Worm (Caenorhabditis elegans) whole organism, L2 larva: ENCODE results near the gene lact-4.

Experiments
- C34F6.9 ChIP-seq: fragments of 150-350 bp; optimal IDR thresholded peaks from 2 replicates; lab custom pipeline; 2014; ENCODE audit warnings: missing biosample characterization, missing genetic modification characterization
- F13H6.1 ChIP-seq: sonication (generic microtip); optimal IDR thresholded peaks from 2 replicates; lab custom pipeline; 2016; ENCODE audit warnings: missing genetic modification characterization, missing compliant biosample characterization
- R02D3.7 ChIP-seq: fragments of 150-350 bp; optimal IDR thresholded peaks from 2 replicates; lab custom pipeline; 2014; ENCODE audit warnings: missing biosample characterization, missing genetic modification characterization
- Y55F3AM.14 ChIP-seq: fragments of 200-800 bp; sonication (Bioruptor generic); optimal IDR thresholded peaks from 2 replicates; lab custom pipeline; 2018; ENCODE audit warnings: mild to moderate bottlenecking, missing genetic modification characterization, missing compliant biosample characterization
- alr-1 ChIP-seq: fragments of 150-350 bp; optimal IDR thresholded peaks from 2 replicates; lab custom pipeline; 2014; ENCODE audit warnings: missing biosample characterization, missing genetic modification characterization
- aly-2 ChIP-seq: fragments of 150-350 bp; optimal IDR thresholded peaks from 2 replicates; lab custom pipeline; 2014; ENCODE audit warnings: missing biosample characterization, missing genetic modification characterization
- ama-1 ChIP-seq: fragments of 150-350 bp; optimal IDR thresholded peaks from 2 replicates; lab custom pipeline; 2018; ENCODE audit warnings: inconsistent platforms
- blmp-1 ChIP-seq: sonication (generic microtip); optimal IDR thresholded peaks from 2 replicates; lab custom pipeline; 2017; ENCODE audit warnings: missing genetic modification characterization, mild to moderate bottlenecking, missing compliant biosample characterization, antibody characterized with exemption, moderate library complexity; ENCODE audit not compliant: insufficient read depth
- ceh-16 ChIP-seq: fragments of 150-350 bp; optimal IDR thresholded peaks from 2 replicates; lab custom pipeline; 2014; ENCODE audit warnings: missing biosample characterization, missing genetic modification characterization
- ceh-82 ChIP-seq: fragments of 150-350 bp; optimal IDR thresholded peaks from 2 replicates; lab custom pipeline; 2014; ENCODE audit warnings: missing biosample characterization, missing genetic modification characterization
- crh-2 ChIP-seq: sonication (generic microtip); optimal IDR thresholded peaks from 2 replicates; lab custom pipeline; 2017; ENCODE audit warnings: missing biosample characterization, missing genetic modification characterization
- dmd-4 ChIP-seq: sonication (generic microtip); optimal IDR thresholded peaks from 2 replicates; lab custom pipeline; 2017; ENCODE audit warnings: missing biosample characterization, missing genetic modification characterization
- egl-27 ChIP-seq: sonication (generic microtip); optimal IDR thresholded peaks from 3 replicates; lab custom pipeline; 2017; ENCODE audit warnings: missing biosample characterization, missing genetic modification reagents, missing genetic modification characterization
- elt-1 ChIP-seq: fragments of 150-350 bp; optimal IDR thresholded peaks from 2 replicates; lab custom pipeline; 2014; ENCODE audit warnings: missing biosample characterization, missing genetic modification characterization
- elt-3 ChIP-seq: sonication (generic microtip); optimal IDR thresholded peaks from 2 replicates; lab custom pipeline; 2017; ENCODE audit warnings: missing biosample characterization, missing genetic modification characterization
- fos-1 ChIP-seq: fragments of 150-350 bp; optimal IDR thresholded peaks from 2 replicates; lab custom pipeline; 2014; ENCODE audit warnings: missing biosample characterization, missing genetic modification characterization
- gmeb-1 ChIP-seq: fragments of 150-350 bp; optimal IDR thresholded peaks from 2 replicates; lab custom pipeline; 2014; ENCODE audit warnings: missing biosample characterization, missing genetic modification characterization
- lin-11 ChIP-seq: fragments of 150-350 bp; sonication (generic microtip); optimal IDR thresholded peaks from 2 replicates; lab custom pipeline; 2014; ENCODE audit warnings: missing biosample characterization, missing genetic modification characterization, inconsistent platforms, mixed read lengths
- lin-39 ChIP-seq: fragments of 150-350 bp; optimal IDR thresholded peaks from 2 replicates; lab custom pipeline; 2014; ENCODE audit warnings: missing biosample characterization, missing genetic modification reagents, missing genetic modification characterization
- lsy-2 ChIP-seq, 2 experiments: fragments of 150-350 bp in 1 of 2; sonication (generic microtip) in 1 of 2; optimal IDR thresholded peaks; 2 replicates each; lab custom pipeline; 2014 to 2017; ENCODE audit warnings: missing biosample characterization in 2 of 2, missing genetic modification characterization in 2 of 2
- mab-5 ChIP-seq: fragments of 150-350 bp; optimal IDR thresholded peaks from 2 replicates; lab custom pipeline; 2014; ENCODE audit warnings: missing biosample characterization, missing genetic modification characterization
- mbf-1 ChIP-seq: sonication (generic microtip); optimal IDR thresholded peaks from 2 replicates; lab custom pipeline; 2017; ENCODE audit warnings: missing biosample characterization, missing genetic modification characterization
- mdl-1 ChIP-seq, 2 experiments: fragments of 150-350 bp in 1 of 2; sonication (generic microtip) in 1 of 2; optimal IDR thresholded peaks; 2 replicates each; lab custom pipeline; 2017; ENCODE audit warnings: missing biosample characterization in 2 of 2, missing genetic modification characterization in 2 of 2
- nhr-10 ChIP-seq: sonication (generic microtip); optimal IDR thresholded peaks from 2 replicates; lab custom pipeline; 2017; ENCODE audit warnings: missing biosample characterization, missing genetic modification characterization
- nhr-11 ChIP-seq: fragments of 150-350 bp; optimal IDR thresholded peaks from 2 replicates; lab custom pipeline; 2014; ENCODE audit warnings: missing biosample characterization, missing genetic modification characterization
- nhr-12 ChIP-seq: fragments of 150-350 bp; optimal IDR thresholded peaks from 2 replicates; lab custom pipeline; 2014; ENCODE audit warnings: missing biosample characterization, missing genetic modification characterization
- nhr-129 ChIP-seq: fragments of 150-350 bp; optimal IDR thresholded peaks from 2 replicates; lab custom pipeline; 2014; ENCODE audit warnings: missing biosample characterization, missing genetic modification characterization
- nhr-21 ChIP-seq: fragments of 150-350 bp; optimal IDR thresholded peaks from 2 replicates; lab custom pipeline; 2014; ENCODE audit warnings: missing biosample characterization, missing genetic modification characterization
- nhr-23 ChIP-seq: fragments of 150-350 bp; optimal IDR thresholded peaks from 2 replicates; lab custom pipeline; 2014; ENCODE audit warnings: missing biosample characterization, missing genetic modification reagents, missing genetic modification characterization
- nhr-237 ChIP-seq: fragments of 150-350 bp; optimal IDR thresholded peaks from 2 replicates; lab custom pipeline; 2014; ENCODE audit warnings: missing biosample characterization, missing genetic modification characterization
- nhr-25 ChIP-seq: fragments of 150-350 bp; sonication (generic microtip); optimal IDR thresholded peaks from 3 replicates; lab custom pipeline; 2014; ENCODE audit warnings: missing biosample characterization, missing genetic modification characterization
- nhr-6 ChIP-seq: fragments of 150-350 bp; optimal IDR thresholded peaks from 2 replicates; lab custom pipeline; 2014; ENCODE audit warnings: missing biosample characterization, missing genetic modification characterization
- nhr-77 ChIP-seq: fragments of 150-350 bp; optimal IDR thresholded peaks from 2 replicates; lab custom pipeline; 2014; ENCODE audit warnings: missing biosample characterization, missing genetic modification characterization
- peb-1 ChIP-seq: fragments of 150-350 bp; optimal IDR thresholded peaks from 2 replicates; lab custom pipeline; 2014; ENCODE audit warnings: missing biosample characterization, missing genetic modification characterization
- sem-4 ChIP-seq: fragments of 150-350 bp; optimal IDR thresholded peaks from 2 replicates; lab custom pipeline; 2014; ENCODE audit warnings: missing biosample characterization, missing genetic modification reagents, missing genetic modification characterization
- skn-1 ChIP-seq: sonication (generic microtip); optimal IDR thresholded peaks from 2 replicates; lab custom pipeline; 2017; ENCODE audit warnings: missing biosample characterization, missing genetic modification characterization
- sma-3 ChIP-seq: sonication (generic microtip); optimal IDR thresholded peaks from 2 replicates; lab custom pipeline; 2016; ENCODE audit warnings: missing genetic modification reagents, missing genetic modification characterization, missing compliant biosample characterization
- sma-9 ChIP-seq, 2 experiments: fragments of 150-350 bp in 1 of 2; sonication (generic microtip) in 1 of 2; optimal IDR thresholded peaks; 2 replicates each; lab custom pipeline; 2014 to 2016; ENCODE audit warnings: missing genetic modification characterization in 2 of 2, mild to moderate bottlenecking in 1 of 2, missing biosample characterization in 1 of 2, missing compliant biosample characterization in 1 of 2, missing genetic modification reagents in 1 of 2, moderate library complexity in 1 of 2
- snpc-4 ChIP-seq: fragments of 150-350 bp; optimal IDR thresholded peaks from 2 replicates; lab custom pipeline; 2014; ENCODE audit warnings: missing biosample characterization, missing genetic modification characterization
- unc-39 ChIP-seq: fragments of 150-350 bp; optimal IDR thresholded peaks from 2 replicates; lab custom pipeline; 2014; ENCODE audit warnings: missing biosample characterization, missing genetic modification characterization
- unc-55 ChIP-seq: fragments of 150-350 bp; sonication (generic microtip); optimal IDR thresholded peaks from 3 replicates; lab custom pipeline; 2014; ENCODE audit warnings: missing biosample characterization, missing genetic modification reagents, missing genetic modification characterization
- unc-62 ChIP-seq: fragments of 150-350 bp; optimal IDR thresholded peaks from 2 replicates; lab custom pipeline; 2014; ENCODE audit warnings: missing biosample characterization, missing genetic modification reagents, missing genetic modification characterization
- zag-1 ChIP-seq: fragments of 150-350 bp; optimal IDR thresholded peaks from 2 replicates; lab custom pipeline; 2014; ENCODE audit warnings: missing biosample characterization, missing genetic modification characterization
- ztf-1 ChIP-seq: fragments of 200-800 bp; sonication (Bioruptor generic); conservative IDR thresholded peaks from 2 replicates; pipeline ENCODE4 v1.3.6; 2022; ENCODE audit warnings: missing genetic modification characterization, missing compliant biosample characterization
- ztf-4 ChIP-seq: fragments of 150-350 bp; optimal IDR thresholded peaks from 2 replicates; lab custom pipeline; 2014; ENCODE audit warnings: missing biosample characterization, missing genetic modification characterization

Gene lact-4

DNA sequence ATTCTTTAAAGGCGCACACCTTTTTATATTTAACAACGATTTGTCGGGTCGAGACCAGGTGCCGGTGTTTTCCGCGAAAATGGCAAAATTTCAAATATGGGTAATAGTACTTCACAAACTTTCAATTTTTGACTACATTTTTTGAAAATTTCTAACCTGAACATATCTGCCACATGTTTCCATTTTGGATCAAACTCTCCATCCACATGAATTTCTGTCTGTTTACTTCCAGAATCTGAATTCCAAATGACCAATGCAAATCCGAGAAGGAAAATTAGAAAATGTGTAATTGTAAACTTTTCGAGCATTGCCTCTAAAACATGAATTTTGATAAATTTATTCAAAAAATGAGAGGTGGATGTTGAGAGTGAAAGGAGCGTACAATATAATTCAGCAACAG lies at the start of gene lact-4:
Gene lact-4 (minus strand): TSS at position 313 of the 400 bp plus-strand sequence.
- TF ChIP-seq gmeb-1 (tag; lab: Kevin White, UChicago) (no peak), alr-1 (tag; lab: Kevin White, UChicago) (no peak), unc-55 (GFP tag; lab: Kevin White, UChicago) (no peak), elt-3 (tag; lab: Kevin White, UChicago) (no peak), R02D3.7 (tag; lab: Kevin White, UChicago) (no peak), nhr-77 (tag; lab: Kevin White, UChicago) (no peak), unc-62 (GFP tag; lab: Kevin White, UChicago) (no peak), skn-1 (no peak), ama-1 (lab: Kevin White, UChicago) (no peak), unc-39 (no peak), egl-27 (tag; lab: Kevin White, UChicago) (no peak), ceh-16 (no peak), nhr-129 (tag; lab: Kevin White, UChicago) (no peak), sma-9 (GFP tag; optimal IDR thresholded peaks at IDR 0.05; lab: Kevin White, UChicago) (no peak), sma-9 (tag; optimal IDR thresholded peaks at IDR 0.05; lab: Kevin White, UChicago) (no peak), mab-5 (no peak), sem-4 (tag; lab: Kevin White, UChicago) (no peak), nhr-21 (tag; lab: Kevin White, UChicago) (no peak)

DNA sequence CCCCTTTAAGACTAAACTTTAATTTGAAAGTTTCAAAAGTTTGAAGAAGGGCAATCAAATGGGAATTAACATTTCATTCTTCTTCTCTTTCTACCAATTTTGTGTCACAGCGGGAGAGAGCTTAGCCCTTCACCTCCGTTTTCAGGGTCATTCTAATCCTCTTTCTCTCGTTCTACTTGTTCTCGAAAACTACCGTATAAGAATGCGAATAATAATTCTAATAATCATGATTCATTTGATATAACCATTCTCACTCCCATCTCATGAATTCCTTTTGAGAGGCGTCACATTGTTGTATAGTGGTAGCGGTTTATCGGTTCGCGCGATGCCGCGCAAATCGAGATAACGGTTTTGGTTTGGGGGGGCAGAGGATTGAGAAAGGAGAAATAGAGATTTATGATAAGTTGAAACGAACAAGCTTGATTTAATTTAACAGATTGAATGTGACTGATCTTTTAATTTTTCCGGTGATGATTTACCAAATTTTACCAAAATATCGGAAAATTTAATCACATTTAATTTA lies 49.0 kb upstream of the lact-4 start:
- no peak for TF ChIP-seq unc-39
- peak; percentile 54 for TF ChIP-seq nhr-25 (tag; lab: Kevin White, UChicago)

DNA sequence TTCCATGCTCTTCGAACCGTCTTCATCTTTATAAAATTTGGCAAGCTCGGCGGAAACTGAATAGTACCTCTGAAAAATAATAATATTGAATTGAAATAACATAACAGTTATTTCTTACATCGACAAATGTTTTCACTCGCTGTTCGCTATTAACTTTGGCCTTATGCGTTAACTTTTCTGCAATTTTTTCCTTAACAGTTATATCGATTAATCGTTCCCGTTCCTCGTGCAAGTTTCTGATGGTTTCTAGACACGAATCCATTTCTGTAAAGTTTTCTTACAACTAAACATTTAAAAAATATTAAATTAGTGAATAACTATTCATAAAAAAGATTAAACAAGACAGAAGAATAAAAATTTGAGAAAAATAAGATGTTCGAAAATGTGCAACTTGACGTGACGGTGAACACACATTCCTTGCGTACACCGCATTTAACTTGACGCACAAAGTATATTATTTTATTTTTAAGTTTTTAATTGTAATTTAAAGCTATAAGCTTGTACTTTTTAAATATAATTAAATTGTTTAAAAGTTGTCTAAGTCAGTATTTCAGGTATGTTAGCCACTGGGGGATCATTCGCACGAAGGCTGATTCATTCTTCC lies 45.0 kb upstream of the lact-4 start, which contains the start of the genes prp-9 and mrps-18B:
Gene prp-9 (minus strand): TSS at position 264 of the 604 bp plus-strand sequence.
Gene mrps-18B (plus strand): TSS at position 549 of the 604 bp plus-strand sequence.
- TF ChIP-seq ztf-1 (GFP tag; lab: Robert Waterston, UW): no peak
- TF ChIP-seq ztf-4 (tag; lab: Kevin White, UChicago): no peak
- no peak for TF ChIP-seq nhr-21 (tag; lab: Kevin White, UChicago)
- TF ChIP-seq snpc-4 (tag; lab: Kevin White, UChicago): no peak
- TF ChIP-seq lin-39 (tag; lab: Kevin White, UChicago): no peak
- no peak for TF ChIP-seq nhr-11 (tag; lab: Kevin White, UChicago)
- TF ChIP-seq dmd-4 (tag; lab: Kevin White, UChicago): no peak
- TF ChIP-seq aly-2 (tag; lab: Kevin White, UChicago): no peak
- no peak for TF ChIP-seq elt-3 (tag; lab: Kevin White, UChicago)
- no peak for TF ChIP-seq ceh-82
- no peak for TF ChIP-seq ama-1 (lab: Kevin White, UChicago)
- TF ChIP-seq mdl-1 (tag; optimal IDR thresholded peaks at IDR 0.05; lab: Kevin White, UChicago): no peak
- TF ChIP-seq F13H6.1: peak; percentile 34
- no peak for TF ChIP-seq nhr-77 (tag; lab: Kevin White, UChicago)
- TF ChIP-seq blmp-1 (tag; lab: Kevin White, UChicago): no peak
- TF ChIP-seq crh-2: peak; percentile 15
- no peak for TF ChIP-seq unc-39
- TF ChIP-seq mbf-1: no peak
- peak; percentile 13 for TF ChIP-seq sma-3 (GFP tag; lab: Kevin White, UChicago)
- no peak for TF ChIP-seq nhr-10 (tag; lab: Kevin White, UChicago)
- no peak for TF ChIP-seq zag-1 (tag; lab: Kevin White, UChicago)
- no peak for TF ChIP-seq nhr-237 (tag; lab: Kevin White, UChicago)
- TF ChIP-seq gmeb-1 (tag; lab: Kevin White, UChicago): peak; percentile 28
- no peak for TF ChIP-seq fos-1 (tag; lab: Kevin White, UChicago)
- TF ChIP-seq lin-11 (tag; lab: Kevin White, UChicago): no peak
- no peak for TF ChIP-seq mab-5
- no peak for TF ChIP-seq C34F6.9
- TF ChIP-seq unc-62 (GFP tag; lab: Kevin White, UChicago): no peak
- TF ChIP-seq alr-1 (tag; lab: Kevin White, UChicago): no peak
- no peak for TF ChIP-seq Y55F3AM.14 (GFP tag; lab: Kevin White, UChicago)
- TF ChIP-seq lsy-2 (tag; optimal IDR thresholded peaks at IDR 0.05; lab: Kevin White, UChicago): peak in 1 of 2 experiments; percentile 74
- TF ChIP-seq peb-1 (tag; lab: Kevin White, UChicago): no peak
- TF ChIP-seq nhr-6: no peak
- no peak for TF ChIP-seq nhr-129 (tag; lab: Kevin White, UChicago)
- no peak for TF ChIP-seq nhr-12 (tag; lab: Kevin White, UChicago)
- no peak for TF ChIP-seq elt-1 (tag; lab: Kevin White, UChicago)
- TF ChIP-seq sma-9 (GFP tag; optimal IDR thresholded peaks at IDR 0.05; lab: Kevin White, UChicago): peak; percentile 16
- TF ChIP-seq sma-9 (tag; optimal IDR thresholded peaks at IDR 0.05; lab: Kevin White, UChicago): no peak
- no peak for TF ChIP-seq nhr-23
- peak; percentile 11 for TF ChIP-seq sem-4 (tag; lab: Kevin White, UChicago)
- peak; percentile 57 for TF ChIP-seq unc-55 (GFP tag; lab: Kevin White, UChicago)
